Worm (Caenorhabditis elegans) whole organism, late embryonic: ENCODE data around the gene cank-26.
A peak's percentile ranks its signal among the peaks of the same experiment; 100 is the strongest.

ENCODE experiments used
- C38D4.7 ChIP-seq: fragments of 200-800 bp; sonication (Bioruptor generic); optimal IDR thresholded peaks from 2 replicates; lab custom pipeline; 2018; ENCODE audit warnings: mild to moderate bottlenecking, missing genetic modification characterization, moderate library complexity, missing compliant biosample characterization
- Y22D7AL.16 ChIP-seq: sonication (generic microtip); optimal IDR thresholded peaks from 2 replicates; lab custom pipeline; 2016; ENCODE audit warnings: missing genetic modification characterization, missing compliant biosample characterization
- ceh-19 ChIP-seq: fragments of 200-800 bp; sonication (Bioruptor generic); optimal IDR thresholded peaks from 2 replicates; lab custom pipeline; 2018; ENCODE audit warnings: mild to moderate bottlenecking, missing genetic modification characterization, missing compliant biosample characterization
- ceh-31 ChIP-seq: sonication (generic microtip); optimal IDR thresholded peaks from 2 replicates; lab custom pipeline; 2016; ENCODE audit warnings: missing genetic modification characterization, missing compliant biosample characterization
- ceh-48 ChIP-seq: sonication (generic microtip); optimal IDR thresholded peaks from 2 replicates; lab custom pipeline; 2016; ENCODE audit warnings: missing genetic modification characterization, inconsistent platforms, missing compliant biosample characterization
- ceh-6 ChIP-seq: fragments of 200-800 bp; sonication (Bioruptor generic); optimal IDR thresholded peaks from 2 replicates; lab custom pipeline; 2018; ENCODE audit warnings: mild to moderate bottlenecking, missing genetic modification characterization, missing compliant biosample characterization
- ceh-9 ChIP-seq: sonication (generic microtip); optimal IDR thresholded peaks from 2 replicates; lab custom pipeline; 2016; ENCODE audit warnings: mild to moderate bottlenecking, missing genetic modification characterization, inconsistent platforms, missing compliant biosample characterization
- che-1 ChIP-seq: sonication (generic microtip); optimal IDR thresholded peaks from 2 replicates; lab custom pipeline; 2016; ENCODE audit warnings: mild to moderate bottlenecking, missing genetic modification characterization, missing compliant biosample characterization
- elt-2 ChIP-seq: sonication (generic microtip); optimal IDR thresholded peaks from 2 replicates; lab custom pipeline; 2016; ENCODE audit warnings: missing genetic modification reagents, missing genetic modification characterization, missing compliant biosample characterization
- eyg-1 ChIP-seq: sonication (generic microtip); optimal IDR thresholded peaks from 2 replicates; lab custom pipeline; 2016; ENCODE audit warnings: missing genotype, missing genetic modification characterization, missing compliant biosample characterization
- fax-1 ChIP-seq: sonication (generic microtip); optimal IDR thresholded peaks from 2 replicates; lab custom pipeline; 2016; ENCODE audit warnings: missing genotype, missing genetic modification characterization, missing compliant biosample characterization
- fkh-10 ChIP-seq: fragments of 150-350 bp; optimal IDR thresholded peaks from 2 replicates; lab custom pipeline; 2014; ENCODE audit warnings: missing biosample characterization, missing genetic modification reagents, missing genetic modification characterization
- fkh-6 ChIP-seq: sonication (generic microtip); optimal IDR thresholded peaks from 2 replicates; lab custom pipeline; 2016; ENCODE audit warnings: missing genetic modification characterization, missing compliant biosample characterization
- gmeb-2 ChIP-seq: sonication (generic microtip); optimal IDR thresholded peaks from 2 replicates; lab custom pipeline; 2016; ENCODE audit warnings: missing genetic modification characterization, inconsistent platforms, missing compliant biosample characterization
- hlh-13 ChIP-seq: fragments of 200-800 bp; sonication (Bioruptor generic); optimal IDR thresholded peaks from 2 replicates; lab custom pipeline; 2018; ENCODE audit warnings: mild to moderate bottlenecking, missing genetic modification characterization, missing compliant biosample characterization
- hlh-15 ChIP-seq: sonication (generic microtip); optimal IDR thresholded peaks from 2 replicates; lab custom pipeline; 2016; ENCODE audit warnings: missing genetic modification characterization, missing compliant biosample characterization
- hlh-6 ChIP-seq: sonication (generic microtip); optimal IDR thresholded peaks from 2 replicates; lab custom pipeline; 2016; ENCODE audit warnings: missing genotype, missing genetic modification characterization, missing compliant biosample characterization
- hlh-8 ChIP-seq: sonication (generic microtip); optimal IDR thresholded peaks from 2 replicates; lab custom pipeline; 2016; ENCODE audit warnings: missing genotype, missing genetic modification characterization, missing compliant biosample characterization
- lim-6 ChIP-seq: sonication (generic microtip); optimal IDR thresholded peaks from 2 replicates; lab custom pipeline; 2016; ENCODE audit warnings: missing genetic modification characterization, missing compliant biosample characterization
- madf-2 ChIP-seq: sonication (generic microtip); optimal IDR thresholded peaks from 2 replicates; lab custom pipeline; 2017; ENCODE audit warnings: missing genetic modification characterization, missing compliant biosample characterization
- nfya-1 ChIP-seq: sonication (generic microtip); optimal IDR thresholded peaks from 2 replicates; lab custom pipeline; 2017; ENCODE audit warnings: missing genetic modification characterization, mild to moderate bottlenecking, missing compliant biosample characterization, antibody characterized with exemption, moderate library complexity
- nhr-11 ChIP-seq: fragments of 150-350 bp; optimal IDR thresholded peaks from 2 replicates; lab custom pipeline; 2014; ENCODE audit warnings: missing biosample characterization, missing genetic modification characterization
- npax-4 ChIP-seq: sonication (generic microtip); optimal IDR thresholded peaks from 2 replicates; lab custom pipeline; 2016; ENCODE audit warnings: missing genetic modification characterization, missing compliant biosample characterization
- pag-3 ChIP-seq: sonication (generic microtip); optimal IDR thresholded peaks from 2 replicates; lab custom pipeline; 2016; ENCODE audit warnings: missing compliant biosample characterization, missing genetic modification characterization, borderline replicate concordance
- sdc-2 ChIP-seq: sonication (generic microtip); optimal IDR thresholded peaks from 2 replicates; lab custom pipeline; 2016; ENCODE audit warnings: missing genotype, missing genetic modification characterization, missing compliant biosample characterization
- sox-4 ChIP-seq: sonication (generic microtip); optimal IDR thresholded peaks from 2 replicates; lab custom pipeline; 2017; ENCODE audit warnings: mild to moderate bottlenecking, missing genetic modification characterization, inconsistent platforms, missing compliant biosample characterization
- tbx-2 ChIP-seq: sonication (generic microtip); optimal IDR thresholded peaks from 2 replicates; lab custom pipeline; 2016; ENCODE audit warnings: missing genetic modification characterization, missing compliant biosample characterization
- tbx-7 ChIP-seq: sonication (generic microtip); optimal IDR thresholded peaks from 2 replicates; lab custom pipeline; 2016; ENCODE audit warnings: missing genotype, missing genetic modification characterization, missing compliant biosample characterization
- ttx-3 ChIP-seq: sonication (generic microtip); optimal IDR thresholded peaks from 2 replicates; lab custom pipeline; 2016; ENCODE audit warnings: missing genetic modification reagents, missing genetic modification characterization, missing compliant biosample characterization
- unc-42 ChIP-seq: sonication (generic microtip); optimal IDR thresholded peaks from 2 replicates; lab custom pipeline; 2016; ENCODE audit warnings: missing genotype, missing genetic modification characterization, missing compliant biosample characterization
- unc-86 ChIP-seq: sonication (generic microtip); optimal IDR thresholded peaks from 2 replicates; lab custom pipeline; 2016; ENCODE audit warnings: missing genetic modification characterization, missing compliant biosample characterization
- ztf-16 ChIP-seq: sonication (generic microtip); optimal IDR thresholded peaks from 2 replicates; lab custom pipeline; 2017; ENCODE audit warnings: missing genetic modification characterization, missing compliant biosample characterization

Gene cank-26

ce11 chrII:3974953-3975352, at the start of gene cank-26:
cank-26 (minus strand) TSS chrII:3975065.
- TF ChIP-seq ceh-48 (no peak), tbx-7 (tag; lab: Kevin White, UChicago) (no peak), ceh-31 (tag; lab: Kevin White, UChicago) (peak; percentile 52), fax-1 (tag; lab: Kevin White, UChicago) (no peak), sdc-2 (tag; lab: Kevin White, UChicago) (no peak), hlh-8 (tag; lab: Kevin White, UChicago) (no peak), ceh-19 (GFP tag; lab: Kevin White, UChicago) (no peak), nhr-11 (no peak), hlh-15 (tag; lab: Kevin White, UChicago) (no peak), unc-42 (tag; lab: Kevin White, UChicago) (peak; percentile 58)

ce11 chrII:4018617-4019016, 43.8 kb upstream of the cank-26 start, which contains the start of gene K07D4.6:
K07D4.6 (minus strand) TSS chrII:4018717.
- TF ChIP-seq hlh-15 (tag; lab: Kevin White, UChicago) (no peak), hlh-6 (tag; lab: Kevin White, UChicago) (no peak), ceh-19 (GFP tag; lab: Kevin White, UChicago) (no peak)

- peak; percentile 42 for TF ChIP-seq elt-2 (tag; lab: Kevin White, UChicago)
- TF ChIP-seq ceh-31 (tag; lab: Kevin White, UChicago), result no peak
- TF ChIP-seq C38D4.7 (GFP tag; lab: Kevin White, UChicago), result no peak
- no peak for TF ChIP-seq unc-86 (tag; lab: Kevin White, UChicago)
Measured at ce11 chrII:4011518-4011917, 36.7 kb upstream of the cank-26 start.

ce11 chrII:4007972-4008371, 33.1 kb upstream of the cank-26 start:
- TF ChIP-seq Y22D7AL.16 (no peak), eyg-1 (tag; lab: Kevin White, UChicago) (no peak), ttx-3 (tag; lab: Kevin White, UChicago) (no peak), npax-4 (tag; lab: Kevin White, UChicago) (no peak), che-1 (no peak), tbx-2 (tag; lab: Kevin White, UChicago) (no peak)

ce11 chrII:4004614-4005013, 29.7 kb upstream of the cank-26 start, which contains the start of gene ephx-1:
ephx-1 (plus strand) TSS chrII:4004914.
- TF ChIP-seq hlh-13 (GFP tag; lab: Kevin White, UChicago), result no peak
- TF ChIP-seq nfya-1 (tag; lab: Kevin White, UChicago), result no peak
- TF ChIP-seq ceh-31 (tag; lab: Kevin White, UChicago), result no peak
- no peak for TF ChIP-seq ceh-6 (GFP tag; lab: Kevin White, UChicago)
- no peak for TF ChIP-seq Y22D7AL.16
- TF ChIP-seq fkh-6 (tag; lab: Kevin White, UChicago), result no peak
- no peak for TF ChIP-seq lim-6
- no peak for TF ChIP-seq gmeb-2 (tag; lab: Kevin White, UChicago)
- no peak for TF ChIP-seq madf-2 (tag; lab: Kevin White, UChicago)
- TF ChIP-seq pag-3 (tag; lab: Kevin White, UChicago), result no peak
- TF ChIP-seq ztf-16 (tag; lab: Kevin White, UChicago), result no peak
- no peak for TF ChIP-seq tbx-7 (tag; lab: Kevin White, UChicago)
- no peak for TF ChIP-seq sox-4 (tag; lab: Kevin White, UChicago)

- TF ChIP-seq fkh-10 (GFP tag; lab: Kevin White, UChicago) (no peak), hlh-8 (tag; lab: Kevin White, UChicago) (no peak), ceh-9 (tag; lab: Kevin White, UChicago) (no peak), unc-42 (tag; lab: Kevin White, UChicago) (no peak), nfya-1 (tag; lab: Kevin White, UChicago) (peak; percentile 14), pag-3 (tag; lab: Kevin White, UChicago) (no peak)
Measured at ce11 chrII:4002134-4002533, 27.3 kb upstream of the cank-26 start.
